Worm (Caenorhabditis elegans): Measurements from ENCODE around the gene zyg-11.

- TF ChIP-seq ztf-11 (tag; optimal IDR thresholded peaks at IDR 0.05) (no peak), aly-2 (tag; optimal IDR thresholded peaks at IDR 0.05) (no peak), dpl-1 (GFP tag; optimal IDR thresholded peaks at IDR 0.05) (no peak), T20F7.1 (GFP tag; optimal IDR thresholded peaks at IDR 0.05) (no peak)
Measured at ce11 chrII:7974189-7974823, 43.2 kb upstream of the zyg-11 start.
